Worm (Caenorhabditis elegans) whole organism, L1 larva: ENCODE data around the gene F07F6.8.

ENCODE experiments used
- C04F5.9 ChIP-seq: sonication (generic microtip); optimal IDR thresholded peaks from 2 replicates; lab custom pipeline; 2016; ENCODE audit warnings: missing genetic modification characterization, missing compliant biosample characterization
- C34B4.2 ChIP-seq: sonication (generic microtip); optimal IDR thresholded peaks from 2 replicates; lab custom pipeline; 2017; ENCODE audit warnings: mild to moderate bottlenecking, missing genetic modification characterization, missing compliant biosample characterization
- F16B12.6 ChIP-seq: fragments of 150-350 bp; optimal IDR thresholded peaks from 2 replicates; lab custom pipeline; 2014; ENCODE audit warnings: missing biosample characterization, missing genetic modification characterization
- alr-1 ChIP-seq: fragments of 200-800 bp; sonication (Bioruptor generic); optimal IDR thresholded peaks from 2 replicates; lab custom pipeline; 2018; ENCODE audit warnings: borderline replicate concordance, mild to moderate bottlenecking, missing genetic modification characterization, missing compliant biosample characterization
- aly-2 ChIP-seq: fragments of 150-350 bp; optimal IDR thresholded peaks from 2 replicates; lab custom pipeline; 2014; ENCODE audit warnings: missing biosample characterization, missing genetic modification characterization
- blmp-1 ChIP-seq: fragments of 150-350 bp; optimal IDR thresholded peaks from 2 replicates; lab custom pipeline; 2014; ENCODE audit warnings: missing biosample characterization, missing genetic modification characterization
- ceh-63 ChIP-seq: fragments of 200-800 bp; sonication (Bioruptor generic); optimal IDR thresholded peaks from 2 replicates; lab custom pipeline; 2018; ENCODE audit warnings: mild to moderate bottlenecking, missing genetic modification characterization, missing compliant biosample characterization
- ceh-8 ChIP-seq: fragments of 200-800 bp; sonication (Bioruptor generic); optimal IDR thresholded peaks from 2 replicates; lab custom pipeline; 2018; ENCODE audit warnings: mild to moderate bottlenecking, missing genetic modification characterization, moderate library complexity, missing compliant biosample characterization
- ces-1 ChIP-seq: fragments of 150-350 bp; optimal IDR thresholded peaks from 2 replicates; lab custom pipeline; 2014; ENCODE audit warnings: missing biosample characterization, missing genetic modification reagents, missing genetic modification characterization
- dpl-1 ChIP-seq, 3 experiments: fragments of 150-350 bp in 2 of 3; sonication (generic microtip) in 1 of 3; optimal IDR thresholded peaks; 2 replicates each; lab custom pipeline; 2014 to 2017; ENCODE audit warnings: missing biosample characterization in 3 of 3, missing genetic modification characterization in 3 of 3, missing genetic modification reagents in 3 of 3
- efl-1 ChIP-seq, 4 experiments: fragments of 150-350 bp; optimal IDR thresholded peaks in 3 of 4; peaks in 1 of 4; 1 replicate in 1 of 4; 2 replicates in 3 of 4; lab custom pipeline; 2014; ENCODE audit warnings: missing biosample characterization in 2 of 4, missing genetic modification characterization in 2 of 4, missing genetic modification reagents in 2 of 4
- efl-3 ChIP-seq: fragments of 200-800 bp; sonication (Bioruptor generic); optimal IDR thresholded peaks from 2 replicates; lab custom pipeline; 2018; ENCODE audit warnings: mild to moderate bottlenecking, missing genetic modification characterization, missing compliant biosample characterization
- elt-3 ChIP-seq, 6 experiments: fragments of 150-350 bp in 1 of 6; sonication (generic microtip); optimal IDR thresholded peaks; 2 replicates each; lab custom pipeline; 2017 to 2018; ENCODE audit warnings: missing biosample characterization in 6 of 6, missing genetic modification characterization in 6 of 6, inconsistent platforms in 1 of 6
- ets-5 ChIP-seq: fragments of 200-800 bp; sonication (Bioruptor generic); IDR thresholded peaks from 2 replicates; pipeline ENCODE4 v1.3.6; 2022; ENCODE audit warnings: missing genetic modification characterization, missing compliant biosample characterization
- fkh-4 ChIP-seq: sonication (generic microtip); optimal IDR thresholded peaks from 2 replicates; lab custom pipeline; 2016; ENCODE audit warnings: missing compliant biosample characterization, missing genetic modification characterization, borderline replicate concordance
- hlh-17 ChIP-seq: fragments of 200-800 bp; sonication (Bioruptor generic); optimal IDR thresholded peaks from 2 replicates; lab custom pipeline; 2018; ENCODE audit warnings: missing genetic modification characterization, mild to moderate bottlenecking, missing compliant biosample characterization, moderate library complexity, borderline replicate concordance
- hpl-2 ChIP-seq: fragments of 150-350 bp; optimal IDR thresholded peaks from 2 replicates; lab custom pipeline; 2014; ENCODE audit warnings: missing biosample characterization, missing genetic modification reagents, missing genetic modification characterization
- irx-1 ChIP-seq: sonication (generic microtip); optimal IDR thresholded peaks from 2 replicates; lab custom pipeline; 2016; ENCODE audit warnings: missing genetic modification characterization, missing compliant biosample characterization
- jun-1 ChIP-seq: fragments of 150-350 bp; optimal IDR thresholded peaks from 2 replicates; lab custom pipeline; 2014; ENCODE audit warnings: missing biosample characterization, missing genetic modification reagents, missing genetic modification characterization
- lin-13 ChIP-seq: fragments of 150-350 bp; optimal IDR thresholded peaks from 2 replicates; lab custom pipeline; 2014; ENCODE audit warnings: missing biosample characterization, missing genetic modification reagents, missing genetic modification characterization
- lin-15B ChIP-seq: fragments of 150-350 bp; sonication (generic microtip); optimal IDR thresholded peaks from 3 replicates; lab custom pipeline; 2014; ENCODE audit warnings: missing biosample characterization, missing genetic modification characterization
- lin-35 ChIP-seq, 2 experiments: fragments of 150-350 bp; optimal IDR thresholded peaks; 2 replicates each; lab custom pipeline; 2014; ENCODE audit warnings: missing biosample characterization in 2 of 2, missing genetic modification characterization in 2 of 2, missing genetic modification reagents in 2 of 2
- lir-3 ChIP-seq: sonication (generic microtip); optimal IDR thresholded peaks from 2 replicates; lab custom pipeline; 2016; ENCODE audit warnings: mild to moderate bottlenecking, missing genetic modification characterization, moderate library complexity, missing compliant biosample characterization; ENCODE audit not compliant: poor library complexity
- lsy-2 ChIP-seq, 2 experiments: fragments of 150-350 bp; optimal IDR thresholded peaks; 2 replicates each; lab custom pipeline; 2014; ENCODE audit warnings: missing biosample characterization in 2 of 2, missing genetic modification characterization in 2 of 2
- mep-1 ChIP-seq: fragments of 150-350 bp; optimal IDR thresholded peaks from 2 replicates; lab custom pipeline; 2014; ENCODE audit warnings: missing biosample characterization, missing genetic modification characterization
- nhr-20 ChIP-seq: sonication (generic microtip); optimal IDR thresholded peaks from 2 replicates; lab custom pipeline; 2016; ENCODE audit warnings: mild to moderate bottlenecking, missing genetic modification characterization, missing compliant biosample characterization
- nhr-237 ChIP-seq: fragments of 150-350 bp; optimal IDR thresholded peaks from 2 replicates; lab custom pipeline; 2014; ENCODE audit warnings: missing biosample characterization, missing genetic modification characterization
- nhr-71 ChIP-seq: sonication (generic microtip); optimal IDR thresholded peaks from 2 replicates; lab custom pipeline; 2016; ENCODE audit warnings: mild to moderate bottlenecking, missing genetic modification characterization, moderate library complexity, missing compliant biosample characterization
- nhr-76 ChIP-seq: sonication (generic microtip); optimal IDR thresholded peaks from 2 replicates; lab custom pipeline; 2017; ENCODE audit warnings: missing biosample characterization, missing genetic modification characterization
- nhr-77 ChIP-seq: fragments of 150-350 bp; optimal IDR thresholded peaks from 2 replicates; lab custom pipeline; 2014; ENCODE audit warnings: missing biosample characterization, missing genetic modification characterization
- nhr-90 ChIP-seq: sonication (generic microtip); optimal IDR thresholded peaks from 2 replicates; lab custom pipeline; 2016; ENCODE audit warnings: mild to moderate bottlenecking, missing genetic modification characterization, missing compliant biosample characterization; ENCODE audit not compliant: poor library complexity
- rnt-1 ChIP-seq: sonication (generic microtip); optimal IDR thresholded peaks from 2 replicates; lab custom pipeline; 2016; ENCODE audit warnings: mild to moderate bottlenecking, missing genetic modification characterization, moderate library complexity, missing compliant biosample characterization
- skn-1 ChIP-seq: fragments of 150-350 bp; optimal IDR thresholded peaks from 2 replicates; lab custom pipeline; 2014; ENCODE audit warnings: missing biosample characterization, missing genetic modification characterization
- snpc-4 ChIP-seq: fragments of 150-350 bp; optimal IDR thresholded peaks from 2 replicates; lab custom pipeline; 2014; ENCODE audit warnings: missing biosample characterization, missing genetic modification characterization
- sox-4 ChIP-seq: sonication (generic microtip); optimal IDR thresholded peaks from 2 replicates; lab custom pipeline; 2016; ENCODE audit warnings: missing genetic modification characterization, missing compliant biosample characterization
- swsn-7 ChIP-seq: sonication (generic microtip); optimal IDR thresholded peaks from 2 replicates; lab custom pipeline; 2016; ENCODE audit warnings: missing genetic modification characterization, missing compliant biosample characterization
- tbx-2 ChIP-seq: sonication (generic microtip); optimal IDR thresholded peaks from 2 replicates; lab custom pipeline; 2016; ENCODE audit warnings: missing genetic modification characterization, missing compliant biosample characterization
- unc-130 ChIP-seq: fragments of 150-350 bp; optimal IDR thresholded peaks from 2 replicates; lab custom pipeline; 2017; ENCODE audit warnings: missing biosample characterization, missing genetic modification characterization, inconsistent platforms
- unc-30 ChIP-seq: sonication (generic microtip); optimal IDR thresholded peaks from 2 replicates; lab custom pipeline; 2017; ENCODE audit warnings: missing biosample characterization, missing genetic modification characterization
- unc-62 ChIP-seq: fragments of 150-350 bp; optimal IDR thresholded peaks from 2 replicates; lab custom pipeline; 2014; ENCODE audit warnings: missing biosample characterization, missing genetic modification reagents, missing genetic modification characterization
- vab-15 ChIP-seq: sonication (generic microtip); optimal IDR thresholded peaks from 2 replicates; lab custom pipeline; 2017; ENCODE audit warnings: missing genotype, mild to moderate bottlenecking, missing genetic modification characterization, missing compliant biosample characterization
- zip-4 ChIP-seq: fragments of 200-800 bp; sonication (Bioruptor generic); optimal IDR thresholded peaks from 2 replicates; lab custom pipeline; 2018; ENCODE audit warnings: mild to moderate bottlenecking, missing genetic modification characterization, moderate library complexity, missing compliant biosample characterization
- ztf-11 ChIP-seq, 2 experiments: sonication (generic microtip); optimal IDR thresholded peaks; 2 replicates each; lab custom pipeline; 2016 to 2017; ENCODE audit warnings: missing genetic modification characterization in 2 of 2, missing biosample characterization in 1 of 2, missing compliant biosample characterization in 1 of 2

Gene F07F6.8

DNA sequence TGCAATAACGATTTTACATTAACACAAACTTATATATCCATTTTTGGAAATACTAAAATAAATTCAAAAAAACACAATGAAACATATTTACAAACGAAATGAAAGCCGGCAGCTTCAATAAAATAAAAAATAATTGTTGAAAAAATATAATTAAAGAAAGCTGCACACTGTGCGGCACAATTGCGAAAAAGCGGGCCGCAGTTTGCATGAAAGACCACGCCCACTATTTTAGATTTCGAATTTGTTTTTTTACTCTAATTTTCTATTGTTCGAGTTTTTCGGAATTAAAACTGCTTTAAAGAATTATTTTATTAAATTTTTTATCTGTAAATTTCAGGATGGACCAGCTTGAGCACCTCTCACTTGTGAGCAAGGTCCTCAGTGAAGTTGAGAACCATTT lies 26.3 kb downstream of the F07F6.8 start, which contains the start of gene mog-5 (continued):
- TF ChIP-seq hpl-2 (GFP tag; lab: Kevin White, UChicago) (no peak), C34B4.2 (tag; lab: Kevin White, UChicago) (no peak), irx-1 (tag; lab: Kevin White, UChicago) (no peak), swsn-7 (tag; lab: Kevin White, UChicago) (peak; percentile 25), ces-1 (GFP tag; lab: Kevin White, UChicago) (no peak), unc-30 (tag; lab: Kevin White, UChicago) (no peak), tbx-2 (tag; lab: Kevin White, UChicago) (peak; percentile 28)
- TF ChIP-seq, all 84 proteins: peak for 23

- no peak for TF ChIP-seq efl-1 (optimal IDR thresholded peaks at IDR 0.05; lab: Kevin White, UChicago)
- TF ChIP-seq efl-1 (GFP tag; optimal IDR thresholded peaks at IDR 0.05 in 1 of 2; lab: Kevin White, UChicago): peak in 1 of 2 experiments; percentile 87
- no peak for TF ChIP-seq alr-1 (tag; lab: Kevin White, UChicago)
- no peak for TF ChIP-seq nhr-71 (tag; lab: Kevin White, UChicago)
- TF ChIP-seq elt-3 (tag; optimal IDR thresholded peaks at IDR 0.05; lab: Kevin White, UChicago): peak in 1 of 6 experiments; percentile 39
Measured at ce11 chrII:5398779-5399178, 26.8 kb downstream of the F07F6.8 start, which contains the start of gene fbxl-3. Gene fbxl-3 (minus strand): TSS chrII:5398902.

DNA sequence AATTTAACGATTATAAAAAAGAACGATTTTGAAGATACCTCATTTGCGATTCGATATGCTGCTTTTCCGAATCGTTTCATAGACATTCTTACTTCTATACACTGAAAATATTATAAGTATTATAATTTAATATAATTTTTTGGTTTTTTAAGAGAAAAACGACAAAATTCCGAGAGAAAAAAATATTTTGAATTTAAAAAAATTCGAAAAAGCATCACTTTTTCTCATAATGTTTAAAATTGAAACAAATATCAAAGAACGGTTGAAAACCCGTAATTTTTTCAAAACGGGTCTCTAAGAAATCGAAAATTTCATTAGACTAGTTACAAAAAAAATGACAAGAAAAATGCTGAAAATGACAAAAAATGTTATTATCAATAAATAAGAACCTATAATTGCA lies 29.9 kb downstream of the F07F6.8 start, which contains the start of gene pink-1:
Gene pink-1 (minus strand): TSS at position 101 of the 400 bp plus-strand sequence.
- TF ChIP-seq hpl-2 (GFP tag; lab: Kevin White, UChicago) (no peak), lir-3 (tag; lab: Kevin White, UChicago) (no peak), F16B12.6 (tag; lab: Kevin White, UChicago) (no peak), nhr-237 (tag; lab: Kevin White, UChicago) (no peak), mep-1 (tag; lab: Kevin White, UChicago) (no peak), rnt-1 (tag; lab: Kevin White, UChicago) (no peak), blmp-1 (tag; lab: Kevin White, UChicago) (no peak), lin-35 (GFP tag; optimal IDR thresholded peaks at IDR 0.05; lab: Kevin White, UChicago) (no peak), ceh-63 (no peak), sox-4 (tag; lab: Kevin White, UChicago) (no peak), nhr-76 (tag; lab: Kevin White, UChicago) (no peak), lin-15B (tag; lab: Kevin White, UChicago) (no peak), jun-1 (tag; lab: Kevin White, UChicago) (no peak), hlh-17 (no peak), nhr-77 (tag; lab: Kevin White, UChicago) (no peak), C04F5.9 (tag; lab: Kevin White, UChicago) (no peak)

DNA sequence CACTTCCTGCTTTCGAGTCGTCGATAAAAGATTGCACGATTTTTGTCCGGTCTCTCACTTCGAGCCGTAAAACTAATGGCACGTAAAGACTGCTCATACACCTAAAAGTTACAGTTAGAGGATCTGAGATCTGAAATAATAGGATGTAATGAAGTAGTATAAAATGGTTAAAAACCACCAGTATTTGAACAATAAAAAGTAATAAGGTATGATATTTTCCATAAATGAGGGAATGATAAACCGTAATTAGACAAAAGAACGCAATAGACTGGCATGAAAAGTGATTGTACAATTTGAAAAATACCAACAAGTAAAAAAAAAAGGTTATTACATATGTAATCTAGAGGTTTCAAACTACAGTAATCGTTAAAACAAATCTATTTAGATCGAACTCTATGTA lies 32.4 kb downstream of the F07F6.8 start, which contains the start of gene brap-2:
Gene brap-2 (minus strand): TSS at position 101 of the 400 bp plus-strand sequence.
- TF ChIP-seq tbx-2 (tag; lab: Kevin White, UChicago) (no peak), nhr-20 (no peak), skn-1 (no peak), lsy-2 (tag; optimal IDR thresholded peaks at IDR 0.05; lab: Kevin White, UChicago) (no peak), efl-3 (GFP tag; lab: Kevin White, UChicago) (no peak), zip-4 (GFP tag; lab: Kevin White, UChicago) (no peak)

DNA sequence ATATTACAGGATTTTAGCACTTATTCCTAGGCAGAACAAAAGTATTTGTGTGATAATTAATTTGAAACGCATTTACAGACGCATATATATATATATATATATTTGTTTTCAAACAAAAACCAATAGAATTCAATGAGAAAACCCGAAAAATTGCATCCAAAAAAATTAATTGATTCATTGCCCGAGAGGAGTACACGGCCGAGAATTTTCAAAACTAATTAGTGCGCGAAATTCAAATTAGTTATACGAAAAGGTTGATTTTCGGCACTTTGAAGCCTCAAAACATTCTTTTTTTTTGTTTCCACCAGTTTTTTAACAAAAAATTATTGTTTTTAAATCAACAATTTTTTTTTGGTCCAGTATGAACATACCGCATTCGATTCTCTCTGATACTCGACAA lies 34.1 kb downstream of the F07F6.8 start:
- no peak for TF ChIP-seq swsn-7 (tag; lab: Kevin White, UChicago)
- TF ChIP-seq ceh-8: no peak
- TF ChIP-seq unc-130 (tag; lab: Kevin White, UChicago): no peak
- no peak for TF ChIP-seq snpc-4 (tag; lab: Kevin White, UChicago)
- TF ChIP-seq unc-62 (GFP tag; lab: Kevin White, UChicago): no peak
- TF ChIP-seq ets-5 (GFP tag; lab: Robert Waterston, UW): no peak
- TF ChIP-seq efl-1 (optimal IDR thresholded peaks at IDR 0.05; lab: Kevin White, UChicago): peak; percentile 28 to 45
- peak; percentile 46 to 89 for TF ChIP-seq efl-1 (GFP tag; optimal IDR thresholded peaks at IDR 0.05 in 1 of 2; lab: Kevin White, UChicago)
- no peak for TF ChIP-seq aly-2 (tag; lab: Kevin White, UChicago)
- no peak for TF ChIP-seq vab-15 (tag; lab: Kevin White, UChicago)
- no peak for TF ChIP-seq lin-13 (GFP tag; lab: Kevin White, UChicago)
- no peak for TF ChIP-seq irx-1 (tag; lab: Kevin White, UChicago)
- peak in 2 of 3 experiments; percentile 13 to 48 for TF ChIP-seq dpl-1 (GFP tag; optimal IDR thresholded peaks at IDR 0.05; lab: Kevin White, UChicago)
- TF ChIP-seq lin-35 (GFP tag; optimal IDR thresholded peaks at IDR 0.05; lab: Kevin White, UChicago): peak in 1 of 2 experiments; percentile 3
- TF ChIP-seq nhr-77 (tag; lab: Kevin White, UChicago): no peak
- no peak for TF ChIP-seq fkh-4
- TF ChIP-seq nhr-20: no peak
- TF ChIP-seq rnt-1 (tag; lab: Kevin White, UChicago): no peak
- TF ChIP-seq nhr-90 (tag; lab: Kevin White, UChicago): no peak
- TF ChIP-seq lin-15B (tag; lab: Kevin White, UChicago): no peak
- no peak for TF ChIP-seq ztf-11 (tag; optimal IDR thresholded peaks at IDR 0.05; lab: Kevin White, UChicago)
